Worm (Caenorhabditis elegans) whole organism, L4 larva: Measurements from ENCODE around the gene rpl-2.

Experiments
- Y75B8A.6 ChIP-seq: fragments of 200-800 bp; sonication (Bioruptor generic); IDR thresholded peaks from 2 replicates; pipeline ENCODE4 v1.3.6; 2022; ENCODE audit warnings: missing genetic modification reagents, missing genetic modification characterization, missing compliant biosample characterization
- daf-12 ChIP-seq: fragments of 150-350 bp; optimal IDR thresholded peaks from 2 replicates; lab custom pipeline; 2014; ENCODE audit warnings: missing biosample characterization, missing genetic modification reagents, missing genetic modification characterization
- dpl-1 ChIP-seq: fragments of 150-350 bp; optimal IDR thresholded peaks from 2 replicates; lab custom pipeline; 2014; ENCODE audit warnings: missing biosample characterization, missing genetic modification reagents, missing genetic modification characterization
- lin-29 ChIP-seq: fragments of 200-800 bp; sonication (Bioruptor generic); IDR thresholded peaks from 2 replicates; pipeline ENCODE4 v1.3.6; 2022; ENCODE audit warnings: missing genetic modification reagents, missing genetic modification characterization, missing compliant biosample characterization
- nhr-11 ChIP-seq: fragments of 150-350 bp; optimal IDR thresholded peaks from 2 replicates; lab custom pipeline; 2014; ENCODE audit warnings: missing biosample characterization, missing genetic modification characterization
- nhr-41 ChIP-seq: fragments of 200-800 bp; sonication (Bioruptor generic); IDR thresholded peaks from 2 replicates; pipeline ENCODE4 v1.3.6; 2022; ENCODE audit warnings: missing genetic modification reagents, missing genetic modification characterization, missing compliant biosample characterization
- nhr-77 ChIP-seq: fragments of 150-350 bp; optimal IDR thresholded peaks from 2 replicates; lab custom pipeline; 2014; ENCODE audit warnings: missing biosample characterization, missing genetic modification characterization
- pqm-1 ChIP-seq: sonication (generic microtip); optimal IDR thresholded peaks from 2 replicates; lab custom pipeline; 2017; ENCODE audit warnings: missing biosample characterization, missing genetic modification characterization
- skn-1 ChIP-seq: fragments of 150-350 bp; optimal IDR thresholded peaks from 2 replicates; lab custom pipeline; 2014; ENCODE audit warnings: missing biosample characterization, missing genetic modification characterization
- snpc-4 ChIP-seq: fragments of 150-350 bp; optimal IDR thresholded peaks from 2 replicates; lab custom pipeline; 2014; ENCODE audit warnings: missing biosample characterization, missing genetic modification characterization
- unc-62 ChIP-seq, 3 experiments: fragments of 150-350 bp in 1 of 3; sonication (generic microtip); optimal IDR thresholded peaks in 2 of 3; peaks in 1 of 3; 1 replicate in 1 of 3; 2 replicates in 2 of 3; lab custom pipeline; 2014 to 2017; ENCODE audit warnings: missing biosample characterization in 3 of 3, missing genetic modification characterization in 3 of 3, missing genetic modification reagents in 3 of 3, missing genotype in 1 of 3
- zag-1 ChIP-seq: fragments of 150-350 bp; optimal IDR thresholded peaks from 2 replicates; lab custom pipeline; 2014; ENCODE audit warnings: missing biosample characterization, missing genetic modification characterization

DNA sequence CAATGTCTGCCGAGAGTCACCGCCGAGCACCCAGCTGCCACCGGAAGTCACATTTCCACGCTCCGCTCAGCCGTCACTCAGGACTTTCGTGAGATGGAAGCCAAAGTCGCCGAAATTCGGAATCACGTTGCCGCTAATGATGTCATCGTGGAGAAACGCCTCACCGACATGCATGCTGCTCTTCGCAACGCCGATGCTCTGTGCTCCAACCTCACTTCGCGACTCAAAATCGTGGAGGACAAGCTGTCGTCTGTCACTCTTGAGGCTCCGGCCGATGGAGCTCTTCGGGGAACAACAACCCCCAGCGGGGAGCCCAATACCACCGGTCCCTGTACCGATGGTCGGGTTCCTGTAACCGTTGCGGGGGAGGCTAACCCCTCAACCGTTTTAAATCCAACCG is 27.1 kb downstream of the rpl-2 start:
- TF ChIP-seq skn-1 (tag; lab: Kevin White, UChicago) (no peak), pqm-1 (tag; lab: Kevin White, UChicago) (no peak), daf-12 (tag; lab: Kevin White, UChicago) (no peak), zag-1 (tag; lab: Kevin White, UChicago) (no peak), snpc-4 (tag; lab: Kevin White, UChicago) (no peak), nhr-77 (tag; lab: Kevin White, UChicago) (no peak), unc-62 (GFP tag; optimal IDR thresholded peaks at IDR 0.05 in 1 of 2; lab: Kevin White, UChicago) (no peak), unc-62 (tag; optimal IDR thresholded peaks at IDR 0.05; lab: Kevin White, UChicago) (no peak), Y75B8A.6 (GFP tag; lab: Robert Waterston, UW) (no peak), nhr-41 (GFP tag; lab: Robert Waterston, UW) (no peak), lin-29 (GFP tag; lab: Robert Waterston, UW) (no peak), nhr-11 (tag; lab: Kevin White, UChicago) (no peak), dpl-1 (GFP tag; lab: Kevin White, UChicago) (no peak)
